Worm (Caenorhabditis elegans): ENCODE results near the gene ctsa-3.1.

- no peak for TF ChIP-seq cog-1 (tag; optimal IDR thresholded peaks at IDR 0.05)
- TF ChIP-seq T22C8.4 (GFP tag; IDR thresholded peaks at IDR 0.05), result no peak
- no peak for TF ChIP-seq ref-1 (GFP tag; conservative IDR thresholded peaks at IDR 0.05)
- TF ChIP-seq flt-1 (GFP tag; IDR thresholded peaks at IDR 0.05), result no peak
- no peak for TF ChIP-seq klf-2 (GFP tag; conservative IDR thresholded peaks at IDR 0.05)
Measured at ce11 chrII:7197434-7197833, 35.2 kb upstream of the ctsa-3.1 start.
